Fruit fly (Drosophila melanogaster) Kc167 (cell line): ENCODE measurements around the gene Syx4.

Experiments used
- Myc ChIP-seq: fragments of >200 bp; optimal IDR thresholded peaks from 2 replicates; lab custom pipeline; 2017; ENCODE audit warnings: missing external identifiers
- Sin3A ChIP-seq: fragments of >200 bp; optimal IDR thresholded peaks from 2 replicates; lab custom pipeline; 2018; ENCODE audit warnings: missing external identifiers
- h ChIP-seq: fragments of >200 bp; optimal IDR thresholded peaks from 3 replicates; lab custom pipeline; 2018; ENCODE audit warnings: missing external identifiers
- insv ChIP-seq: fragments of >200 bp; optimal IDR thresholded peaks from 3 replicates; lab custom pipeline; 2018; ENCODE audit warnings: missing external identifiers
- psq ChIP-seq: fragments of >200 bp; optimal IDR thresholded peaks from 2 replicates; lab custom pipeline; 2017; ENCODE audit warnings: missing external identifiers
- ttk ChIP-seq: sonication (Bioruptor generic); optimal IDR thresholded peaks from 2 replicates; lab custom pipeline; 2017; ENCODE audit warnings: missing external identifiers

DNA sequence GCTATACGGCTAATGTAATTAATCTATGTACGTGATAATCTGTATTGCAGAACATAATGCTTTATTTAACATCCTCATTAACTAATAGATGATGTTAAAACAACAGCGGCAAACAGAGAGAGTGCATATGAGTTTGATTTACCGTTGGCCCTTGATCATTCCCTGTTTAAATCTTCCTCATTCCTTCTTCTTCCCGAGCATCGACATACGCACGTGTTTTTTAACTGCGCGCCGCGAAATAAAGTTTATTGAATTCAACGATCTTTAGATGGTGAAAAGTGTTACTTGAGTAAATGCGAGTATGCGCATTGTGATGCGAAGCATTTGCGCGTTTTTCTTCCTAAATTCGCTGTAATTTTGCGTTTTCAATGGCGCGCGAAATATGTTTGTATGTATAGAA lies 3.8 kb downstream of the Syx4 start, which contains the start of gene kirre:
- TF ChIP-seq ttk (lab: Kevin White, UChicago) (no peak), psq (lab: Kevin White, UChicago) (no peak), insv (lab: Kevin White, UChicago) (no peak), h (lab: Kevin White, UChicago) (no peak), Sin3A (no peak), Myc (lab: Kevin White, UChicago) (no peak)
